Fruit fly (Drosophila melanogaster) whole organism, prepupa: ENCODE measurements around the gene CG17660.

ENCODE experiments used
- Blimp-1 ChIP-seq: fragments of 200-800 bp; sonication (Bioruptor generic); optimal IDR thresholded peaks from 3 replicates; lab custom pipeline; 2017; ENCODE audit warnings: missing biosample characterization, missing genetic modification characterization, mild to moderate bottlenecking, moderate library complexity, missing genetic modification reagents
- CG10631 ChIP-seq: fragments of 200-800 bp; sonication (Bioruptor generic); optimal IDR thresholded peaks from 2 replicates; lab custom pipeline; 2016; ENCODE audit warnings: missing biosample characterization, missing genetic modification characterization
- CG16779 ChIP-seq: fragments of 200-800 bp; sonication (Bioruptor generic); optimal IDR thresholded peaks from 3 replicates; lab custom pipeline; 2017; ENCODE audit warnings: missing biosample characterization, mild to moderate bottlenecking, missing genetic modification characterization
- OdsH ChIP-seq: fragments of 200-800 bp; sonication (Bioruptor generic); optimal IDR thresholded peaks from 3 replicates; lab custom pipeline; 2016; ENCODE audit warnings: missing biosample characterization, missing genetic modification characterization
- dac ChIP-seq: fragments of 200-800 bp; sonication (Bioruptor generic); optimal IDR thresholded peaks from 2 replicates; lab custom pipeline; 2017; ENCODE audit warnings: missing biosample characterization, mild to moderate bottlenecking, missing genetic modification characterization
- salr ChIP-seq, 2 experiments: fragments of 200-800 bp; sonication (Bioruptor generic); optimal IDR thresholded peaks; 3 replicates each; lab custom pipeline; 2016 to 2018; ENCODE audit warnings: missing biosample characterization in 2 of 2, missing genetic modification characterization in 2 of 2, mild to moderate bottlenecking in 1 of 2

dm6 chr2L:1666789-1667188, 43.4 kb downstream of the CG17660 start:
- TF ChIP-seq CG10631 (no peak), OdsH (GFP tag; lab: Kevin White, UChicago) (no peak), salr (GFP tag; optimal IDR thresholded peaks at IDR 0.05; lab: Kevin White, UChicago) (no peak), dac (no peak), CG16779 (no peak), Blimp-1 (GFP tag; lab: Kevin White, UChicago) (no peak)
